Worm (Caenorhabditis elegans) whole organism, early embryonic: ENCODE measurements around the gene C23H5.11.

ENCODE experiments used
- B0310.2 ChIP-seq: sonication (generic microtip); optimal IDR thresholded peaks from 2 replicates; lab custom pipeline; 2016; ENCODE audit warnings: mild to moderate bottlenecking, missing genetic modification characterization, missing compliant biosample characterization
- F13C5.2 ChIP-seq: sonication (generic microtip); optimal IDR thresholded peaks from 2 replicates; lab custom pipeline; 2017; ENCODE audit warnings: mild to moderate bottlenecking, missing genetic modification characterization, inconsistent platforms, missing compliant biosample characterization
- aly-1 ChIP-seq: sonication (generic microtip); optimal IDR thresholded peaks from 2 replicates; lab custom pipeline; 2016; ENCODE audit warnings: missing genetic modification characterization, missing compliant biosample characterization
- ama-1 ChIP-seq: fragments of 150-350 bp; optimal IDR thresholded peaks from 2 replicates; lab custom pipeline; 2014
- ceh-13 ChIP-seq: fragments of 200-800 bp; sonication (Bioruptor generic); optimal IDR thresholded peaks from 2 replicates; lab custom pipeline; 2018; ENCODE audit warnings: mild to moderate bottlenecking, missing genetic modification characterization, missing compliant biosample characterization
- ceh-36 ChIP-seq: sonication (generic microtip); optimal IDR thresholded peaks from 2 replicates; lab custom pipeline; 2016; ENCODE audit warnings: missing genetic modification characterization, inconsistent platforms, missing compliant biosample characterization
- ets-7 ChIP-seq: sonication (generic microtip); optimal IDR thresholded peaks from 2 replicates; lab custom pipeline; 2016; ENCODE audit warnings: missing genotype, missing genetic modification characterization, missing compliant biosample characterization
- flt-1 ChIP-seq: fragments of 200-800 bp; sonication (Bioruptor generic); IDR thresholded peaks from 2 replicates; pipeline ENCODE4 v1.3.6; 2022; ENCODE audit warnings: missing genetic modification characterization, missing compliant biosample characterization
- hmbx-1 ChIP-seq: sonication (generic microtip); optimal IDR thresholded peaks from 2 replicates; lab custom pipeline; 2016; ENCODE audit warnings: mild to moderate bottlenecking, missing genetic modification characterization, missing compliant biosample characterization
- hmg-4 ChIP-seq: fragments of 200-800 bp; sonication (Bioruptor generic); optimal IDR thresholded peaks from 2 replicates; lab custom pipeline; 2018; ENCODE audit warnings: mild to moderate bottlenecking, missing genetic modification characterization, missing compliant biosample characterization
- hnd-1 ChIP-seq: sonication (generic microtip); optimal IDR thresholded peaks from 2 replicates; lab custom pipeline; 2016; ENCODE audit warnings: missing genetic modification characterization, missing compliant biosample characterization
- pes-1 ChIP-seq: fragments of 200-800 bp; sonication (Bioruptor generic); IDR thresholded peaks from 2 replicates; pipeline ENCODE4 v1.3.6; 2022; ENCODE audit warnings: missing genetic modification reagents, missing genetic modification characterization, missing compliant biosample characterization
- scrt-1 ChIP-seq: fragments of 200-800 bp; sonication (Bioruptor generic); IDR thresholded peaks from 2 replicates; pipeline ENCODE4 v1.3.6; 2022; ENCODE audit warnings: missing genetic modification characterization, missing compliant biosample characterization
- sea-1 ChIP-seq: fragments of 200-800 bp; sonication (Bioruptor generic); conservative IDR thresholded peaks from 2 replicates; pipeline ENCODE4 v1.3.6; 2022; ENCODE audit warnings: missing genetic modification characterization, missing compliant biosample characterization
- tbx-11 ChIP-seq: fragments of 200-800 bp; sonication (Bioruptor generic); IDR thresholded peaks from 2 replicates; pipeline ENCODE4 v1.3.6; 2022; ENCODE audit warnings: missing genetic modification characterization, missing compliant biosample characterization
- tbx-37 ChIP-seq: fragments of 200-800 bp; sonication (Bioruptor generic); conservative IDR thresholded peaks from 2 replicates; pipeline ENCODE4 v1.3.6; 2022; ENCODE audit warnings: missing genetic modification reagents, missing genetic modification characterization, missing compliant biosample characterization
- tra-4 ChIP-seq: sonication (generic microtip); optimal IDR thresholded peaks from 2 replicates; lab custom pipeline; 2017; ENCODE audit warnings: missing genetic modification characterization, missing compliant biosample characterization

The C23H5.11 gene

DNA sequence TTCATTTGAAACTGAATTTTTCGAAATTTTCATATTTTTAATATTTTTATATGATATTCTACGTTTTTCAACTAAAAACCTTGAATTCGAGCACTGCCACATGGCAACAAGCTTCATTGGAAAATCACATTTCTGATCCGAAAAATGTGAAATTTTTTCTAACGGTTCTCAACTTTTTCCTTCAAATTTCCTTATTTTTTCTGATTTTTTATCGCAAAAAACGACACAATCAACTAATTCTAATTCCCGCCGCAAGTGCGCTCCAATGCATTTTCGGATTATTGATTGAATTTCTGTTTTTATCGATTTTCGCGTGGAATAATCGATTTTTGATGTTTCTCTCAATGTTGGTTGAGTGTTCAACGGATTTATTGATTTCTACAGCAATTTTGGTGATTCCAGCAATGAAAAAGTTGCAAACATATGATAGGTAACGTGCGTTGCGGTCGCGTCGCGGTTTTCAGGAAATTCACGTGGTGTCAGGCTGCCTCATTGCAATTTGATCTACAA lies 33.8 kb upstream of the C23H5.11 start, which contains the start of gene C23H5.12:
TSS of gene C23H5.12 (plus strand) at position 51 of the 510 bp plus-strand sequence.
- TF ChIP-seq ets-7 (no peak), sea-1 (no peak), ceh-13 (GFP tag; lab: Kevin White, UChicago) (no peak), scrt-1 (GFP tag; lab: Robert Waterston, UW) (no peak), F13C5.2 (tag; lab: Kevin White, UChicago) (no peak), hnd-1 (no peak), ama-1 (lab: Kevin White, UChicago) (no peak), tbx-11 (no peak)

ce11 chrIV:2130714-2131113 lies 31.0 kb upstream of the C23H5.11 start, which contains the start of gene prmt-6:
Gene prmt-6 (plus strand): TSS chrIV:2130965.
- no peak for TF ChIP-seq aly-1 (tag; lab: Kevin White, UChicago)
- no peak for TF ChIP-seq scrt-1 (GFP tag; lab: Robert Waterston, UW)
- TF ChIP-seq pes-1 (GFP tag; lab: Robert Waterston, UW), result no peak

- TF ChIP-seq ets-7 (no peak), tra-4 (tag; lab: Kevin White, UChicago) (no peak), hmg-4 (no peak), scrt-1 (GFP tag; lab: Robert Waterston, UW) (no peak), F13C5.2 (tag; lab: Kevin White, UChicago) (no peak), tbx-37 (GFP tag; lab: Robert Waterston, UW) (no peak), sea-1 (no peak), ceh-36 (no peak), pes-1 (GFP tag; lab: Robert Waterston, UW) (no peak), hnd-1 (no peak), B0310.2 (tag; lab: Kevin White, UChicago) (no peak)
Observed at ce11 chrIV:2128761-2129160, 29.1 kb upstream of the C23H5.11 start, which contains the start of gene grl-20. Gene grl-20 (minus strand): TSS chrIV:2128861.

- TF ChIP-seq F13C5.2 (tag; lab: Kevin White, UChicago) (no peak), tbx-37 (GFP tag; lab: Robert Waterston, UW) (no peak), ceh-13 (GFP tag; lab: Kevin White, UChicago) (no peak), sea-1 (no peak), flt-1 (GFP tag; lab: Robert Waterston, UW) (no peak), tbx-11 (no peak), tra-4 (tag; lab: Kevin White, UChicago) (no peak), hnd-1 (no peak), pes-1 (GFP tag; lab: Robert Waterston, UW) (no peak), ama-1 (lab: Kevin White, UChicago) (no peak), scrt-1 (GFP tag; lab: Robert Waterston, UW) (no peak), ceh-36 (no peak), aly-1 (tag; lab: Kevin White, UChicago) (no peak), hmg-4 (no peak), B0310.2 (tag; lab: Kevin White, UChicago) (no peak), ets-7 (no peak), hmbx-1 (tag; lab: Kevin White, UChicago) (no peak)
Observed at ce11 chrIV:2127375-2127774, 27.7 kb upstream of the C23H5.11 start.

DNA sequence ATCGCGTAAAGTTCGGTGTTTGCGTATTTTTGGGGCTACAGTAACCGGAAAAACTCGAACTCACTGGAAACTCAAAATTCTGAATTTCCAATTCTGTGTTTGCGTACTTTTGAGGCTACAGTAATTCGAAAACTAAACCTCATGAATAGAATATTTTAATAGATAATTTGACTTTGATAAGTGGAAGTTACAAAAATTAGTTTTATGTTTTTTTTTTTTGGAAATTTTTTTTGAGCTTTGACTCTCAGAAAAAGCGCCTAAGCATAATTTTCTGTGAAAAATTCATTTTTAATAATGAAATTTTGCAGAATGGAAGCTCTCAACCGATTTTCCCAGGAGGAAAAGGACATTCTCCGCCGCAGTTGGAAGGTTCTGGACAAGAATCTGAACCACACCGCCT lies 22.8 kb upstream of the C23H5.11 start, which contains the start of gene glb-7:
TSS of gene glb-7 (plus strand) at position 301 of the 400 bp plus-strand sequence.
- no peak for TF ChIP-seq aly-1 (tag; lab: Kevin White, UChicago)
- TF ChIP-seq ama-1 (lab: Kevin White, UChicago), result no peak
- TF ChIP-seq sea-1, result no peak

DNA sequence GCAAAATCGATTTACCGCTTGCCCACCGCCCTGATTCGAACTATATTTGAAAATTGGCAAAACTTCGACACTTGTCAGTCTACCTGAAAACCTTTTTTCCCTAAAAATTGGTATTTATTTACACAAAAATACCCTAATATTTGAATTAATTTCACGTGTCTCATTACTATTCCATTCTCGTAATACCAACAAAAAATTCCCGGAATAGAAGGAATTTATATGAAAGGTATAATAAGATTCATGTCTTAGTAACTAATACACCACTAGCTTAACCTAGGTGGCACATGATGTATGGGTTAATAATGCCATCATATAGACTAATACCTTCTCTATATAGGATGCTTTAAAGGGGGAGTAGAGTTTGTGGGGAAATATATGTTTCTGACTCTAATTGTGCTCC lies 17.6 kb upstream of the C23H5.11 start:
- TF ChIP-seq hnd-1, result no peak
- TF ChIP-seq tra-4 (tag; lab: Kevin White, UChicago), result no peak
- TF ChIP-seq hmg-4, result no peak
- TF ChIP-seq sea-1, result no peak
- TF ChIP-seq B0310.2 (tag; lab: Kevin White, UChicago), result no peak
- no peak for TF ChIP-seq F13C5.2 (tag; lab: Kevin White, UChicago)
- TF ChIP-seq flt-1 (GFP tag; lab: Robert Waterston, UW), result no peak
- no peak for TF ChIP-seq tbx-37 (GFP tag; lab: Robert Waterston, UW)

- no peak for TF ChIP-seq tra-4 (tag; lab: Kevin White, UChicago)
- TF ChIP-seq scrt-1 (GFP tag; lab: Robert Waterston, UW), result no peak
- no peak for TF ChIP-seq sea-1
- TF ChIP-seq B0310.2 (tag; lab: Kevin White, UChicago), result no peak
- no peak for TF ChIP-seq flt-1 (GFP tag; lab: Robert Waterston, UW)
- TF ChIP-seq tbx-11, result no peak
Observed at ce11 chrIV:2114337-2114736, 14.7 kb upstream of the C23H5.11 start, which contains the start of gene xbx-4. Gene xbx-4 (plus strand): TSS chrIV:2114637.

DNA sequence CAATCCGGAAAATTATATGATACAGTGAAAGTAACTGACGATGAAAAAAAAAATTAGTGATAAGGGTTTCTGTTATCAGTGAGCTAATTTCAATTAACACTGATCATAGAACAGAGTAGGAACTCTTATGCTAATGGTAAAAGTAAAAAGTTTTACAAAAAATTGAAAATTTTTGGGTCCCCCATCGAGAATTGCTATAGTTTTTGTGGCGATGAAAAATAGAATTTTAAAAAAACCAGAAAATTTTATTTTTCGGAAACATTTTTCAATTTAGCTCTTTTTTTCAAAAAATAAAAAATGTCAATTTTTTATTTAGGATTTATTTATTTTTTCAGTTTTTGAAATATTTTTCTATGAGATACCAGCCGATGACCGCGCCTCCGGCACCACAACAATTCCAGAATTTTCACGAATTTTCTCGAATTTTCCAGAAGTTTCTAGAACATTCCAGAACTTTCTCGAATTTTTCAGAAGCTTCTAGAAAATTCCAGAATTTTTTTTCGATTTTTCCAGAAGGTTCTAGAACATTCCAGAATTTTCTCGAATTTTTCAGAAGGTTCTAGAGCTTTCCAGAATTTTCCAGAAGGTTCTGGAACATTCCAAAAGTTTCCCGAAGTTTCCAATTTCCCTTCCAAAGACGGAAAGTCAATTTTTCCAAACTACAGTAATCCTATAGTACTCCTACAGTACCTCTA lies 13.8 kb upstream of the C23H5.11 start, which contains the start of gene C23H5.8:
TSS of gene C23H5.8 (minus strand) at position 51 of the 695 bp plus-strand sequence.
- TF ChIP-seq scrt-1 (GFP tag; lab: Robert Waterston, UW) (no peak), ceh-13 (GFP tag; lab: Kevin White, UChicago) (no peak), aly-1 (tag; lab: Kevin White, UChicago) (no peak), B0310.2 (tag; lab: Kevin White, UChicago) (no peak), pes-1 (GFP tag; lab: Robert Waterston, UW) (no peak), hnd-1 (no peak), tbx-37 (GFP tag; lab: Robert Waterston, UW) (no peak), sea-1 (no peak), ceh-36 (no peak), F13C5.2 (tag; lab: Kevin White, UChicago) (no peak), ama-1 (lab: Kevin White, UChicago) (no peak), flt-1 (GFP tag; lab: Robert Waterston, UW) (no peak), tbx-11 (no peak), tra-4 (tag; lab: Kevin White, UChicago) (no peak), ets-7 (no peak), hmbx-1 (tag; lab: Kevin White, UChicago) (no peak), hmg-4 (no peak)
